Fruit fly (Drosophila melanogaster): ENCODE measurements around the gene side-VII.

The side-VII gene

DNA sequence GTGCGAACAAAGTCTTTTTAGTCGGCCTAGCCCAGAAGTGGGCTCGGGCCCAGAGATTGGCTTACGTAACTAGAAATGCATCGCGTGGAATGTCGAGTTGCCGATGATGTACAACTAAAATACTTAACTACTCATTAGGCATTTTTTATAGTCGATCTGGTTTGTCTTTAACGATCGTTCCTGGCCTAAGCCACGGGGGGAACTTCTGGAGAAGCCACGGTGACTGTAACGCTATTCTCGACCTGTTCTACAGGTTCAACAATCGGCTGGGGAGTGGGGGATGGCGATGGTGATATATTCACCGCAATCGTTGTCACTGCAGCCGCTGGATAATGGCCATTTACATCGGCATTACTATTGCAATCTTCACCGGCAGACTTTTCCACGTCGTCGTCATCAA is 6.5 kb upstream of the side-VII start, which contains the start of gene CG34409:
Gene CG34409 (minus strand): TSS at position 101 of the 400 bp plus-strand sequence.
- TF ChIP-seq bab2 (GFP tag; optimal IDR thresholded peaks at IDR 0.05), result no peak
- peak in 1 of 2 experiments; percentile 40 for TF ChIP-seq Pdp1 (GFP tag; optimal IDR thresholded peaks at IDR 0.05)

DNA sequence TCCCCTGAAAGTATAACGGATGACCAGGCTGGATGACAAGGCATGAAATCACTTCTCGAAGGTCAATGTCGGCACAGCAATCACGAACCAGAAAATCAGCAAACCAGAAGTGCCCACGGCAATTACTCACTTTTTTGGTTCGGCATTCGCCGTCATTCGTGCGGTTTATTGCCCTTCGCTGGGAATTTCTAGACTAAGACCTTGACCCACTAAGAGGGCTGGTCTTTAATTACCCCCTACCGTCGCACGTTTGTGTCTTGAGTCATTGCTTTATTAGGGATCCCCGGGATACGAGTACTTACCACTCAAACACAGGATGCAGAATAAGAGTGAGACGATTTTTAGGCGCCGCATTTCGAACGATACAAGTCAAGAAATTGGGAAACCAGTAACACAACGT is 5.7 kb upstream of the side-VII start:
- no peak for TF ChIP-seq CG10959 (GFP tag; IDR thresholded peaks at IDR 0.05)
- TF ChIP-seq sd (tag; optimal IDR thresholded peaks at IDR 0.05), result peak; percentile 1
- TF ChIP-seq cad (GFP tag; optimal IDR thresholded peaks at IDR 0.05), result peak; percentile 53
- 0 out of 4 replicates have a peak, but pooled peaks have one; percentile 5 for TF ChIP-seq chinmo (GFP tag; IDR thresholded peaks at IDR 0.05; ENCODE audit: partially characterized antibody)

DNA sequence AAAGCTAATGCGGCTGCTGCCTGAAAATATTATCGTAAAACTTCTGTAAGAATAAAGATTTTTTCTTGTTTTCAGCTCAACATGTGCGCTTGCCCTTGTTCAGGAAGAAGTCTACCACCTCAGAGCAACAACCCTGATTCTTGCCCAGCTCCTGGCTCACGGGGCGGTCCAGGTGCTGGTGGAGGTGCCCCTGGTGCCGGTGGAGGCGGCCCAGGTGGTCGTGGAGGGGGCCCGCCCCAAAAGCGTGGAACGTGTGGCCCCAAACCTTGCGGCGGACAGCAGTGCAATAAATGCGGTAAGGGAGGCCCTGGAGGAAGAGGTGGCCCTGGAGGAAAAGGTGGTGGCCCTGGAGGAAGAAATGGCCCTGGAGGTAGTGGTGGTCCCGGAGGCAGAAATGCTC is 4.2 kb upstream of the side-VII start:
- TF ChIP-seq chn (GFP tag; optimal IDR thresholded peaks at IDR 0.05) (no peak), Ets65A (GFP tag) (peak; percentile 55), CG34422 (GFP tag; IDR thresholded peaks at IDR 0.05) (0 out of 3 replicates have a peak, but pooled peaks have one; percentile 33), Lhr (GFP tag; optimal IDR thresholded peaks at IDR 0.05) (no peak), CG15073 (GFP tag; optimal IDR thresholded peaks at IDR 0.05) (no peak)

DNA sequence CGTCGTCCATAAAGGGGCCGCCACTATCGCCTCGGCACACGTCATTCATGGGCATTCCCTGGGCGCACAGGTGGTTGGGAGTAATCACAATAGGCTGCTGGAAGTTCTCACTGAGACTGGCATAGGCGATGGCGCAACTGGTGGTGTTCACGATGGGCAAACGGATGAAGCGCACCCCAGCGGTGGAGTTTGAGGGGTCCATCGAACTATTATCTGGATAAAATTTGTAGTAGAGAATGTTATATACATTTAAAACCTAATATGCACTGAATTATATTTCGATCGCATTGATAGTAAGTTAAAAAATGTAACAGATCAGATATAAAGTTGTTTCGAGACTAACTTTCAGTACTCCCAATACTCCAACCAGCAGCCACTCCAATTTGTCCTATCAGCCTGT is 3.4 kb upstream of the side-VII start, which contains the start of gene CG31415:
Gene CG31415 (plus strand): TSS at position 301 of the 400 bp plus-strand sequence.
- peak; percentile 22 for TF ChIP-seq Med (GFP tag)
- no peak for TF ChIP-seq CG15011 (GFP tag; optimal IDR thresholded peaks at IDR 0.05)
- peak; percentile 62 for TF ChIP-seq sens (GFP tag)

DNA sequence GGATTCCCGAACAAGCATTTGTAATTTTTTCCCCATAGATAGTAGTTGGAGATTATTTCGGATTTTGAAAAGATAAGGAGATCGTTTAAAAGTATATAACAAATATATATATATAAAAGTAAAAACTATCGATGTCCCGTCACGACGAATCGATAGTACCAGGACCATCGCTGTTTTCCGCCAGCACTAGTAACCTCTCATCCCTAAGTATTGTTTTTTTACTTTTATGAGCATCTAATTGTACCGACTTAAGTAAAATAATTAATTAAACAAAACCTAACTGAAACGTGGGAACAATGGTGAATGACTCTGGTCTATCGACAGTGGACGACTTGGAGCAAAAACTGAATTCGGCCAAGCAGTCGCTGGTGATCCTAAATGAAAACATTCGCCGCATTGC is 934 bp upstream of the side-VII start, which contains the start of gene Pnn:
Gene Pnn (plus strand): TSS at position 187 of the 400 bp plus-strand sequence.
- TF ChIP-seq Stat92E (GFP tag; optimal IDR thresholded peaks at IDR 0.05) (no peak), mirr (GFP tag; optimal IDR thresholded peaks at IDR 0.05) (no peak), gt (GFP tag; IDR thresholded peaks at IDR 0.05) (no peak), Bgb (GFP tag; IDR thresholded peaks at IDR 0.05; ENCODE audit: partially characterized antibody) (peak; percentile 92), CG7745 (tag; optimal IDR thresholded peaks at IDR 0.05) (peak; percentile 44), zen (tag; optimal IDR thresholded peaks at IDR 0.05) (peak; percentile 39), Eip74EF (GFP tag; optimal IDR thresholded peaks at IDR 0.05) (no peak), CG12299 (tag; optimal IDR thresholded peaks at IDR 0.05) (no peak), nerfin-2 (GFP tag; IDR thresholded peaks at IDR 0.05; ENCODE audit: partially characterized antibody) (peak; percentile 69), hbn (GFP tag; IDR thresholded peaks at IDR 0.05; ENCODE audit: partially characterized antibody) (peak; percentile 87), knrl (GFP tag; IDR thresholded peaks at IDR 0.05; ENCODE audit: partially characterized antibody) (peak; percentile 92), cg (GFP tag; optimal IDR thresholded peaks at IDR 0.05) (no peak), grau (tag; optimal IDR thresholded peaks at IDR 0.05) (no peak), CG6175 (GFP tag; IDR thresholded peaks at IDR 0.05) (no peak), CG10565 (GFP tag; optimal IDR thresholded peaks at IDR 0.05) (no peak), CG12942 (GFP tag; optimal IDR thresholded peaks at IDR 0.05) (no peak), ftz-f1 (GFP tag; optimal IDR thresholded peaks at IDR 0.05) (no peak), phol (tag; optimal IDR thresholded peaks at IDR 0.05) (peak; percentile 21), Dp (GFP tag; optimal IDR thresholded peaks at IDR 0.05) (peak; percentile 27), CG2712 (tag; optimal IDR thresholded peaks at IDR 0.05) (peak; percentile 42), CG6683 (GFP tag; optimal IDR thresholded peaks at IDR 0.05) (no peak), gce (GFP tag; IDR thresholded peaks at IDR 0.05) (no peak), CG10274 (GFP tag; optimal IDR thresholded peaks at IDR 0.05) (no peak), Opbp (GFP tag; IDR thresholded peaks at IDR 0.05; ENCODE audit: partially characterized antibody) (peak; percentile 94), E2f2 (GFP tag; IDR thresholded peaks at IDR 0.05) (peak; percentile 29; the same call in 1 of the 2 replicates), NK7.1 (GFP tag; optimal IDR thresholded peaks at IDR 0.05) (no peak), CG8944 (GFP tag; optimal IDR thresholded peaks at IDR 0.05) (no peak), YL-1 (GFP tag; optimal IDR thresholded peaks at IDR 0.05) (peak; percentile 21), jumu (GFP tag; optimal IDR thresholded peaks at IDR 0.05) (no peak)

All from whole organism, embryonic.